Fruit fly (Drosophila melanogaster): ENCODE results near the gene CG33932.

Gene CG33932

dm6 chrX:19717988-19718973, 25.9 kb upstream of the CG33932 start, which contains the start of gene CG12531:
Gene CG12531 (plus strand): TSS chrX:19718923.
- TF ChIP-seq Sin3A (optimal IDR thresholded peaks at IDR 0.05) = no peak
- TF ChIP-seq h (optimal IDR thresholded peaks at IDR 0.05) = no peak
- TF ChIP-seq psq (optimal IDR thresholded peaks at IDR 0.05) = no peak
- no peak for TF ChIP-seq insv (optimal IDR thresholded peaks at IDR 0.05)
- TF ChIP-seq ttk (optimal IDR thresholded peaks at IDR 0.05) = no peak
- TF ChIP-seq Myc (optimal IDR thresholded peaks at IDR 0.05) = no peak

- TF ChIP-seq h (optimal IDR thresholded peaks at IDR 0.05) (no peak), psq (optimal IDR thresholded peaks at IDR 0.05) (no peak), Myc (optimal IDR thresholded peaks at IDR 0.05) (no peak), insv (optimal IDR thresholded peaks at IDR 0.05) (no peak), ttk (optimal IDR thresholded peaks at IDR 0.05) (no peak), Sin3A (optimal IDR thresholded peaks at IDR 0.05) (no peak)
Observed at dm6 chrX:19730844-19731243, 13.4 kb upstream of the CG33932 start, which contains the start of gene AP-1-2beta. Gene AP-1-2beta (plus strand): TSS chrX:19731004.

- no peak for TF ChIP-seq Myc (optimal IDR thresholded peaks at IDR 0.05)
- no peak for TF ChIP-seq psq (optimal IDR thresholded peaks at IDR 0.05)
- no peak for TF ChIP-seq h (optimal IDR thresholded peaks at IDR 0.05)
- no peak for TF ChIP-seq Sin3A (optimal IDR thresholded peaks at IDR 0.05)
- TF ChIP-seq insv (optimal IDR thresholded peaks at IDR 0.05) = no peak
- no peak for TF ChIP-seq ttk (optimal IDR thresholded peaks at IDR 0.05)
Observed at dm6 chrX:19735270-19735669, 9.0 kb upstream of the CG33932 start, which contains the start of gene CG14234. Gene CG14234 (plus strand): TSS chrX:19735570.

dm6 chrX:19737872-19738271, 6.4 kb upstream of the CG33932 start:
- no peak for TF ChIP-seq psq (optimal IDR thresholded peaks at IDR 0.05)
- no peak for TF ChIP-seq Sin3A (optimal IDR thresholded peaks at IDR 0.05)
- TF ChIP-seq Myc (optimal IDR thresholded peaks at IDR 0.05) = no peak
- no peak for TF ChIP-seq insv (optimal IDR thresholded peaks at IDR 0.05)
- TF ChIP-seq h (optimal IDR thresholded peaks at IDR 0.05) = no peak

dm6 chrX:19745908-19746604, 1.8 kb downstream of the CG33932 start, which contains the start of gene parvin:
Gene parvin (plus strand): TSS chrX:19746041.
- TF ChIP-seq Sin3A (optimal IDR thresholded peaks at IDR 0.05) (no peak), insv (optimal IDR thresholded peaks at IDR 0.05) (no peak), ttk (optimal IDR thresholded peaks at IDR 0.05) (no peak), h (optimal IDR thresholded peaks at IDR 0.05) (no peak), Myc (optimal IDR thresholded peaks at IDR 0.05) (no peak), psq (optimal IDR thresholded peaks at IDR 0.05) (no peak)

- TF ChIP-seq Myc (optimal IDR thresholded peaks at IDR 0.05) = no peak
- no peak for TF ChIP-seq h (optimal IDR thresholded peaks at IDR 0.05)
- no peak for TF ChIP-seq insv (optimal IDR thresholded peaks at IDR 0.05)
- TF ChIP-seq ttk (optimal IDR thresholded peaks at IDR 0.05) = no peak
- TF ChIP-seq Sin3A (optimal IDR thresholded peaks at IDR 0.05) = no peak
- no peak for TF ChIP-seq psq (optimal IDR thresholded peaks at IDR 0.05)
Observed at dm6 chrX:19748014-19748413, 3.8 kb downstream of the CG33932 start, which contains the start of gene Alr. Gene Alr (plus strand): TSS chrX:19748314.

dm6 chrX:19748565-19748964, 4.3 kb downstream of the CG33932 start:
- no peak for TF ChIP-seq ttk (optimal IDR thresholded peaks at IDR 0.05)
- no peak for TF ChIP-seq Sin3A (optimal IDR thresholded peaks at IDR 0.05)
- TF ChIP-seq insv (optimal IDR thresholded peaks at IDR 0.05) = no peak
- no peak for TF ChIP-seq Myc (optimal IDR thresholded peaks at IDR 0.05)
- TF ChIP-seq psq (optimal IDR thresholded peaks at IDR 0.05) = no peak
- TF ChIP-seq h (optimal IDR thresholded peaks at IDR 0.05) = no peak

- TF ChIP-seq Myc (optimal IDR thresholded peaks at IDR 0.05) (no peak), h (optimal IDR thresholded peaks at IDR 0.05) (no peak), psq (optimal IDR thresholded peaks at IDR 0.05) (no peak)
Observed at dm6 chrX:19750626-19751149, 6.5 kb downstream of the CG33932 start, which contains the start of gene Abcd3. Gene Abcd3 (plus strand): TSS chrX:19750770.

- TF ChIP-seq Myc (optimal IDR thresholded peaks at IDR 0.05) = no peak
- TF ChIP-seq Sin3A (optimal IDR thresholded peaks at IDR 0.05) = no peak
- no peak for TF ChIP-seq h (optimal IDR thresholded peaks at IDR 0.05)
- TF ChIP-seq ttk (optimal IDR thresholded peaks at IDR 0.05) = no peak
- TF ChIP-seq psq (optimal IDR thresholded peaks at IDR 0.05) = no peak
- no peak for TF ChIP-seq insv (optimal IDR thresholded peaks at IDR 0.05)
Observed at dm6 chrX:19752344-19752743, 8.1 kb downstream of the CG33932 start.

dm6 chrX:19753710-19754109, 9.5 kb downstream of the CG33932 start:
- TF ChIP-seq psq (optimal IDR thresholded peaks at IDR 0.05) = no peak
- TF ChIP-seq insv (optimal IDR thresholded peaks at IDR 0.05) = no peak
- no peak for TF ChIP-seq h (optimal IDR thresholded peaks at IDR 0.05)
- no peak for TF ChIP-seq Myc (optimal IDR thresholded peaks at IDR 0.05)
- TF ChIP-seq ttk (optimal IDR thresholded peaks at IDR 0.05) = no peak
- no peak for TF ChIP-seq Sin3A (optimal IDR thresholded peaks at IDR 0.05)

- TF ChIP-seq psq (optimal IDR thresholded peaks at IDR 0.05) = no peak
Observed at dm6 chrX:19754152-19754579, 9.9 kb downstream of the CG33932 start.

Measured in Kc167 (cell line).